Worm (Caenorhabditis elegans): ENCODE data around the gene C05D11.8.

Gene C05D11.8

ce11 chrIII:6467005-6467404 lies 39.9 kb upstream of the C05D11.8 start, which contains the start of gene T26A5.2:
TSS of gene T26A5.2 (plus strand) at chrIII:6467305.
- TF ChIP-seq vab-15 (tag; optimal IDR thresholded peaks at IDR 0.05) (no peak), elt-3 (tag; optimal IDR thresholded peaks at IDR 0.05) (no peak), egl-13 (tag; optimal IDR thresholded peaks at IDR 0.05) (no peak), grh-1 (GFP tag; IDR thresholded peaks at IDR 0.05) (no peak), pag-3 (tag; optimal IDR thresholded peaks at IDR 0.05; ENCODE audit: borderline replicate concordance, insufficient read depth) (no peak), mep-1 (tag; optimal IDR thresholded peaks at IDR 0.05) (no peak), swsn-7 (tag; optimal IDR thresholded peaks at IDR 0.05) (no peak), alr-1 (tag; optimal IDR thresholded peaks at IDR 0.05; ENCODE audit: borderline replicate concordance) (no peak), snu-23 (GFP tag; optimal IDR thresholded peaks at IDR 0.05) (no peak), fos-1 (tag; optimal IDR thresholded peaks at IDR 0.05) (no peak), F16B12.6 (tag; optimal IDR thresholded peaks at IDR 0.05) (no peak), ceh-88 (GFP tag; IDR thresholded peaks at IDR 0.05) (no peak), ceh-90 (tag; optimal IDR thresholded peaks at IDR 0.05) (no peak), egl-27 (tag; optimal IDR thresholded peaks at IDR 0.05) (no peak), ama-1 (optimal IDR thresholded peaks at IDR 0.05) (no peak), lin-14 (GFP tag; optimal IDR thresholded peaks at IDR 0.05) (no peak), nhr-28 (tag; optimal IDR thresholded peaks at IDR 0.05) (no peak), unc-130 (tag; optimal IDR thresholded peaks at IDR 0.05) (no peak)

ce11 chrIII:6464913-6465312 lies 37.8 kb upstream of the C05D11.8 start, which contains the start of gene nduf-2.2:
TSS of gene nduf-2.2 (plus strand) at chrIII:6465222.
- no peak for TF ChIP-seq nhr-20 (tag; optimal IDR thresholded peaks at IDR 0.05)
- no peak for TF ChIP-seq zag-1 (tag; optimal IDR thresholded peaks at IDR 0.05)
- no peak for TF ChIP-seq ceh-82 (tag; optimal IDR thresholded peaks at IDR 0.05)
- TF ChIP-seq nhr-47 (tag; optimal IDR thresholded peaks at IDR 0.05): no peak
- TF ChIP-seq ama-1 (optimal IDR thresholded peaks at IDR 0.05): no peak
- no peak for TF ChIP-seq efl-1 (optimal IDR thresholded peaks at IDR 0.05)
- TF ChIP-seq efl-1 (GFP tag; optimal IDR thresholded peaks at IDR 0.05 in 1 of 2): no peak
- no peak for TF ChIP-seq tlp-1 (tag; optimal IDR thresholded peaks at IDR 0.05)
- no peak for TF ChIP-seq mef-2 (tag; optimal IDR thresholded peaks at IDR 0.05)
- no peak for TF ChIP-seq nhr-71 (tag; optimal IDR thresholded peaks at IDR 0.05)
- no peak for TF ChIP-seq unc-30 (tag; optimal IDR thresholded peaks at IDR 0.05)
- no peak for TF ChIP-seq jun-1 (tag; optimal IDR thresholded peaks at IDR 0.05)
- TF ChIP-seq dsc-1 (tag; optimal IDR thresholded peaks at IDR 0.05): no peak
- TF ChIP-seq sptf-1 (tag; optimal IDR thresholded peaks at IDR 0.05): no peak
- no peak for TF ChIP-seq tbx-2 (tag; optimal IDR thresholded peaks at IDR 0.05)
- no peak for TF ChIP-seq lsy-2 (tag; optimal IDR thresholded peaks at IDR 0.05)
- TF ChIP-seq rnt-1 (tag; optimal IDR thresholded peaks at IDR 0.05): no peak
- TF ChIP-seq nhr-28 (tag; optimal IDR thresholded peaks at IDR 0.05): no peak
- TF ChIP-seq mdl-1 (tag; optimal IDR thresholded peaks at IDR 0.05): no peak
- no peak for TF ChIP-seq nhr-19 (GFP tag; conservative IDR thresholded peaks at IDR 0.05)
- TF ChIP-seq snu-23 (GFP tag; optimal IDR thresholded peaks at IDR 0.05): no peak

ce11 chrIII:6464113-6464571 lies 37.0 kb upstream of the C05D11.8 start:
- TF ChIP-seq lin-14 (GFP tag; optimal IDR thresholded peaks at IDR 0.05): peak; percentile 95
- no peak for TF ChIP-seq hlh-4 (tag; optimal IDR thresholded peaks at IDR 0.05)
- TF ChIP-seq sup-37 (GFP tag; optimal IDR thresholded peaks at IDR 0.05): peak; percentile 84
- no peak for TF ChIP-seq sptf-1 (tag; optimal IDR thresholded peaks at IDR 0.05)
- no peak for TF ChIP-seq ces-1 (GFP tag; optimal IDR thresholded peaks at IDR 0.05)
- peak; percentile 61 to 83 for TF ChIP-seq efl-1 (optimal IDR thresholded peaks at IDR 0.05)
- TF ChIP-seq efl-1 (GFP tag; optimal IDR thresholded peaks at IDR 0.05 in 1 of 2): peak; percentile 80 to 98
- no peak for TF ChIP-seq hpl-2 (GFP tag; optimal IDR thresholded peaks at IDR 0.05)
- peak; percentile 11 for TF ChIP-seq C04F5.9 (tag; optimal IDR thresholded peaks at IDR 0.05)
- no peak for TF ChIP-seq lin-39 (tag; optimal IDR thresholded peaks at IDR 0.05)
- no peak for TF ChIP-seq ama-1 (optimal IDR thresholded peaks at IDR 0.05)
- no peak for TF ChIP-seq lir-3 (tag; optimal IDR thresholded peaks at IDR 0.05; ENCODE audit: poor library complexity)
- TF ChIP-seq skn-1 (tag; optimal IDR thresholded peaks at IDR 0.05): peak; percentile 86
- TF ChIP-seq C34B4.2 (tag; optimal IDR thresholded peaks at IDR 0.05): peak; percentile 11
- TF ChIP-seq pqm-1 (tag; optimal IDR thresholded peaks at IDR 0.05): peak; percentile 86
- peak; percentile 93 for TF ChIP-seq snu-23 (GFP tag; optimal IDR thresholded peaks at IDR 0.05)
- peak; percentile 71 for TF ChIP-seq mab-9 (GFP tag; IDR thresholded peaks at IDR 0.05)
- TF ChIP-seq ceh-82 (tag; optimal IDR thresholded peaks at IDR 0.05): peak; percentile 78 to 92 (median 83)
- no peak for TF ChIP-seq zag-1 (tag; optimal IDR thresholded peaks at IDR 0.05)
- TF ChIP-seq fos-1 (tag; optimal IDR thresholded peaks at IDR 0.05): no peak
- peak; percentile 74 for TF ChIP-seq isw-1 (GFP tag; IDR thresholded peaks at IDR 0.05)
- peak; percentile 90 for TF ChIP-seq nhr-20 (tag; optimal IDR thresholded peaks at IDR 0.05)
- no peak for TF ChIP-seq tlp-1 (tag; optimal IDR thresholded peaks at IDR 0.05)
- TF ChIP-seq xbp-1 (tag; optimal IDR thresholded peaks at IDR 0.05): peak; percentile 82
- no peak for TF ChIP-seq ets-5 (GFP tag; IDR thresholded peaks at IDR 0.05)
- TF ChIP-seq rnt-1 (tag; optimal IDR thresholded peaks at IDR 0.05): peak; percentile 82

Data from whole organism, L1 larva.